Worm (Caenorhabditis elegans): ENCODE results near the gene F54C9.9.

- TF ChIP-seq unc-39 (tag; optimal IDR thresholded peaks at IDR 0.05) (no peak), mep-1 (tag; optimal IDR thresholded peaks at IDR 0.05) (no peak), nhr-12 (tag; optimal IDR thresholded peaks at IDR 0.05) (no peak), unc-62 (GFP tag; optimal IDR thresholded peaks at IDR 0.05) (no peak), drap-1 (GFP tag; optimal IDR thresholded peaks at IDR 0.05) (no peak), snpc-4 (tag; optimal IDR thresholded peaks at IDR 0.05) (no peak), blmp-1 (tag; optimal IDR thresholded peaks at IDR 0.05) (no peak), M03D4.4 (tag; optimal IDR thresholded peaks at IDR 0.05) (no peak)
Measured at ce11 chrII:8616155-8616554, 38.3 kb downstream of the F54C9.9 start.
